Fruit fly (Drosophila melanogaster) whole organism, wandering third instar larva: Measurements from ENCODE around the gene RSG7.

Experiments used
- CG32264 ChIP-seq: fragments of 200-800 bp; sonication (Bioruptor generic); optimal IDR thresholded peaks from 2 replicates; lab custom pipeline; 2016; ENCODE audit warnings: missing biosample characterization, missing genetic modification characterization
- Dfd ChIP-seq: fragments of >200 bp; optimal IDR thresholded peaks from 2 replicates; lab custom pipeline; 2017; ENCODE audit warnings: missing biosample characterization, missing genetic modification characterization
- Dif ChIP-seq: fragments of 200-275, 200-300 bp; sonication (Bioruptor generic); optimal IDR thresholded peaks from 2 replicates; lab custom pipeline; 2018; ENCODE audit warnings: missing biosample characterization, missing genetic modification characterization; ENCODE audit not compliant: partially characterized antibody
- HLH106 ChIP-seq: fragments of 200-800 bp; optimal IDR thresholded peaks from 3 replicates; lab custom pipeline; 2019; ENCODE audit warnings: missing biosample characterization, mild to moderate bottlenecking, missing genetic modification characterization, moderate library complexity
- Hnf4 ChIP-seq: fragments of 200-800 bp; sonication (Bioruptor generic); optimal IDR thresholded peaks from 2 replicates; lab custom pipeline; 2016; ENCODE audit warnings: missing biosample characterization, mild to moderate bottlenecking, missing genetic modification characterization
- Hr78 ChIP-seq: fragments of >200 bp; optimal IDR thresholded peaks from 2 replicates; lab custom pipeline; 2017; ENCODE audit warnings: missing biosample characterization, missing genetic modification characterization
- Jra ChIP-seq: sonication (Bioruptor generic); optimal IDR thresholded peaks from 2 replicates; lab custom pipeline; 2016; ENCODE audit warnings: missing biosample characterization, missing genetic modification characterization
- Mio ChIP-seq: sonication (Bioruptor generic); optimal IDR thresholded peaks from 2 replicates; lab custom pipeline; 2016; ENCODE audit warnings: missing biosample characterization, missing genetic modification characterization
- Myc ChIP-seq: fragments of >200 bp; optimal IDR thresholded peaks from 2 replicates; lab custom pipeline; 2017
- OdsH ChIP-seq: fragments of 200-800 bp; sonication (Bioruptor generic); optimal IDR thresholded peaks from 2 replicates; lab custom pipeline; 2016; ENCODE audit warnings: missing biosample characterization, mild to moderate bottlenecking, missing genetic modification characterization
- Rel ChIP-seq, 2 experiments: fragments of 200-800 bp; sonication (Bioruptor generic) in 1 of 2; optimal IDR thresholded peaks; 2 replicates in 1 of 2; 3 replicates in 1 of 2; lab custom pipeline; 2016 to 2019; ENCODE audit warnings: mild to moderate bottlenecking in 2 of 2, missing biosample characterization in 2 of 2, missing genetic modification characterization in 2 of 2, moderate library complexity in 1 of 2
- Sp1 ChIP-seq: fragments of 200-800 bp; sonication (Bioruptor generic); optimal IDR thresholded peaks from 3 replicates; lab custom pipeline; 2019; ENCODE audit warnings: missing biosample characterization, mild to moderate bottlenecking, missing genetic modification characterization, moderate library complexity
- Vsx2 ChIP-seq: fragments of 200-300, 225-300 bp; sonication (Bioruptor generic); optimal IDR thresholded peaks from 2 replicates; lab custom pipeline; 2018; ENCODE audit warnings: missing biosample characterization, missing genetic modification characterization; ENCODE audit not compliant: partially characterized antibody
- br ChIP-seq: fragments of 200-800 bp; sonication (Bioruptor generic); optimal IDR thresholded peaks from 2 replicates; lab custom pipeline; 2016; ENCODE audit warnings: missing biosample characterization, missing genetic modification characterization
- dl ChIP-seq, 2 experiments: fragments of 175-275, 200-275 bp in 1 of 2; fragments of 200-275 bp in 1 of 2; sonication (Bioruptor generic); optimal IDR thresholded peaks; lab custom pipeline; 2018; ENCODE audit warnings: mild to moderate bottlenecking in 2 of 2, missing biosample characterization in 2 of 2, missing genetic modification characterization in 2 of 2, moderate library complexity in 2 of 2; ENCODE audit not compliant: partially characterized antibody in 2 of 2, insufficient read depth in 1 of 2
- dmrt93B ChIP-seq: fragments of 200-800 bp; sonication (Bioruptor generic); optimal IDR thresholded peaks from 2 replicates; lab custom pipeline; 2018; ENCODE audit warnings: missing biosample characterization, mild to moderate bottlenecking, missing genetic modification characterization
- dsf ChIP-seq: sonication (Bioruptor generic); optimal IDR thresholded peaks from 2 replicates; lab custom pipeline; 2016; ENCODE audit warnings: missing biosample characterization, missing genetic modification characterization, borderline replicate concordance
- ey ChIP-seq: fragments of 200-800 bp; sonication (Bioruptor generic); optimal IDR thresholded peaks from 2 replicates; lab custom pipeline; 2016; ENCODE audit warnings: missing biosample characterization, missing genetic modification characterization
- foxo ChIP-seq, 2 experiments: fragments of 200-800 bp; sonication (Bioruptor generic); optimal IDR thresholded peaks; 2 replicates in 1 of 2; 3 replicates in 1 of 2; lab custom pipeline; 2016 to 2017; ENCODE audit warnings: missing biosample characterization in 2 of 2, missing genetic modification characterization in 2 of 2
- fru ChIP-seq: fragments of 200-800 bp; sonication (Bioruptor generic); optimal IDR thresholded peaks from 3 replicates; lab custom pipeline; 2016; ENCODE audit warnings: missing biosample characterization, mild to moderate bottlenecking, missing genetic modification characterization
- h ChIP-seq: fragments of 200-800 bp; sonication (Bioruptor generic); optimal IDR thresholded peaks from 3 replicates; lab custom pipeline; 2016; ENCODE audit warnings: missing biosample characterization, mild to moderate bottlenecking, missing genetic modification characterization
- lola ChIP-seq: fragments of >200 bp; optimal IDR thresholded peaks from 2 replicates; lab custom pipeline; 2017; ENCODE audit warnings: missing biosample characterization, missing genetic modification characterization
- pan ChIP-seq: fragments of >200 bp; optimal IDR thresholded peaks from 2 replicates; lab custom pipeline; 2017
- psq ChIP-seq: fragments of 200-800 bp; sonication (Bioruptor generic); optimal IDR thresholded peaks from 3 replicates; lab custom pipeline; 2017; ENCODE audit warnings: missing biosample characterization, mild to moderate bottlenecking, missing genetic modification characterization, moderate library complexity
- sage ChIP-seq: fragments of 200-800 bp; sonication (Bioruptor generic); optimal IDR thresholded peaks from 2 replicates; lab custom pipeline; 2016; ENCODE audit warnings: missing biosample characterization, mild to moderate bottlenecking, missing genetic modification characterization
- sv ChIP-seq: fragments of 200-800 bp; sonication (Bioruptor generic); optimal IDR thresholded peaks from 3 replicates; lab custom pipeline; 2016; ENCODE audit warnings: missing biosample characterization, missing genetic modification characterization
- usp ChIP-seq: fragments of >200 bp; optimal IDR thresholded peaks from 2 replicates; lab custom pipeline; 2017; ENCODE audit warnings: missing biosample characterization, missing genetic modification characterization
- woc ChIP-seq: sonication (Bioruptor generic); optimal IDR thresholded peaks from 2 replicates; lab custom pipeline; 2016; ENCODE audit warnings: missing biosample characterization, mild to moderate bottlenecking, missing genetic modification characterization

The RSG7 gene

dm6 chrX:16800530-16801027 lies 43.7 kb downstream of the RSG7 start, which contains the start of the genes CG9132 and CG4789:
Gene CG9132, minus strand, starts transcription at chrX:16800710.
Gene CG4789, plus strand, starts transcription at chrX:16800930.
- TF ChIP-seq Rel (GFP tag; optimal IDR thresholded peaks at IDR 0.05; lab: Kevin White, UChicago) (no peak), Rel (tag; optimal IDR thresholded peaks at IDR 0.05; lab: Kevin White, UChicago) (peak; percentile 11), woc (no peak)

dm6 chrX:16799914-16800313 lies 44.3 kb downstream of the RSG7 start:
- TF ChIP-seq woc: no peak
- no peak for TF ChIP-seq OdsH (GFP tag; lab: Kevin White, UChicago)
- TF ChIP-seq h: peak; percentile 27
- peak; percentile 69 for TF ChIP-seq fru (GFP tag; lab: Kevin White, UChicago)
- peak; percentile 13 for TF ChIP-seq Sp1 (GFP tag; lab: Kevin White, UChicago)
- peak in 1 of 2 experiments; percentile 17 for TF ChIP-seq foxo (GFP tag; optimal IDR thresholded peaks at IDR 0.05; lab: Kevin White, UChicago)
- no peak for TF ChIP-seq Mio (GFP tag; lab: Kevin White, UChicago)
- peak; percentile 3 for TF ChIP-seq CG32264 (GFP tag; lab: Kevin White, UChicago)
- peak; percentile 1 for TF ChIP-seq ey (GFP tag; lab: Kevin White, UChicago)
- no peak for TF ChIP-seq HLH106 (tag; lab: Kevin White, UChicago)
- TF ChIP-seq dmrt93B (GFP tag; lab: Kevin White, UChicago): no peak
- no peak for TF ChIP-seq Rel (GFP tag; optimal IDR thresholded peaks at IDR 0.05; lab: Kevin White, UChicago)
- peak; percentile 72 for TF ChIP-seq Rel (tag; optimal IDR thresholded peaks at IDR 0.05; lab: Kevin White, UChicago)

- TF ChIP-seq dl (GFP tag; optimal IDR thresholded peaks at IDR 0.05; lab: Kevin White, UChicago; ENCODE audit: insufficient read depth in 1 of 2, partially characterized antibody in 2 of 2) (no peak), usp (GFP tag; lab: Kevin White, UChicago) (no peak), pan (no peak), Dif (GFP tag; lab: Kevin White, UChicago) (no peak), Hr78 (no peak), Vsx2 (GFP tag; lab: Kevin White, UChicago) (no peak), Mio (GFP tag; lab: Kevin White, UChicago) (no peak), lola (no peak), fru (GFP tag; lab: Kevin White, UChicago) (no peak)
- TF ChIP-seq, all 38 proteins: peak for 0
Measured at dm6 chrX:16798166-16798565, 46.1 kb downstream of the RSG7 start.

DNA sequence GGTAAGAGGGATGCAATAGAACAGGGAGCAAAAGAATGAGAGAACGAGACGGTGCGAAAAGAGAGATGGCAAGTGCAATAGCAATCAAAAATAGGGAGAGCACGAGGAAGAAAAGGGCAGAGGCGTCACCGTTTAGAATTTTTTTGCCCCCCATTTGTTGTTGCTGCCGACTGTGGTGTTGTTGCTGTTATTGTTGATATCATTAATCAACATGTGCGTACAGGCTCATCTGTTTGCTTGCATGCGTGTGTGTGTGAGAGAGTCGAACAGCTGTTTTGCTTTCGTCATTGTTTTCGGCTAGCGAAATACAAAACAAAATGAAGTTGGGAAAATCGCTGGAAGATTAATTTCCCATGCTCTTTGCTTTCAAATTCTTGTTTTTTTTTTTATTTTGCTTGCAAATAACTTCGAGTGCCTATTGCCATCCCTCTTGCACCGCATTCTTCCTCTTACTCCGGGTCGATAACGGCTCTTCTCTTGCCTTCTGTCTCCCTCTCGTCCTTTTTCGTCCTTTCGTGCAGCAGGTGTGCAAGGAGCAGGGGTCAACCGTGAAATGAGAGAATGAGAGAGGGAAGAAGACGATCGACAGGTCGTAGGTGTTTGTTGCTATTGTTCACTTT lies 51.0 kb downstream of the RSG7 start:
- TF ChIP-seq psq (GFP tag; lab: Kevin White, UChicago) (peak; percentile 55), Dfd (no peak)
- TF ChIP-seq, all 38 proteins: peak for 1

DNA sequence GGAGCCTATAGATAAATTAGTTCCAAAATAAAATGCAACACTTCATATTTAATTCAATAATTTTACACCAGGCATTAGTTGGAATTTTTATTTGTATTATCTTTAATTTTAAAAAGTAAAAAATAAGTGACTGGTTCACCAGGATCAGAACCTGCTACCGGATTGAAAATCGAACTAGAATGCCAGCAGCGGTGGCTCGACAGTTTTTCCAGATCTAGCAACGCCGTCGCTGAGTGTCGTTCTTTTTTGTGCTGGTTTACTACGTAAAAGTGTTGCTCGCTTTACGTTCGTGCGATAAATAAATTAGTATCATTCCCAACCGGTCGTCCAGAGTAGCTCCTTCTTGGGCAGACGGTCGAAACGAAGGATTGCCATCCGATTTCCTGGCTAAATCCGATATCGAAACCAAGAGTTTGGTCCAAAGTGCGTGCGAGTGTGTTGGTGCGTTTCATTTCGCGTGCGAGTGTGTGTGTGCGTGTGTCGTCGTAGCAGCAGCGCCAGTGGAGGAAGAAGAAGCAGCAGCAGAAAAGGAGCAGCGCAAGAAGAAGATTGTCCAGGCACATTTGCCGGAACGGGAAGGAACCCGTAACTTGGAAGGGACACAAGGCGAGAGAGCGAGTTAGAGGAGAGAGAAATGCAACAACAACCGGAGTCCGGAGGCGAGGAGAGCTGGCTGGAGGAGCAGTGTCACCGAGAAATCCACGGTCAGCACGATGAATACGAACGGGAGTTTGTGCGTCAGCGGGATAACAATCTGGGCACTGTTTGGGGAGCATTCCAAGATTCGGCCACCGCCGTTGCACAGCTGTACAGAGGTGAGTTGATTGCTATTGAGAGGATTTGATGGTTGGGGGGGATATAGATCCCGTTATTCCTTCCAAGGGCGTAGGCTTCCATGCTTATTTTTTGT lies 52.1 kb downstream of the RSG7 start, which contains the start of gene CG4768:
CG4768 (plus strand) TSS at position 200 of the 910 bp plus-strand sequence.
- TF ChIP-seq sage (GFP tag; lab: Kevin White, UChicago): no peak
- no peak for TF ChIP-seq Dif (GFP tag; lab: Kevin White, UChicago)
- no peak for TF ChIP-seq Myc
- TF ChIP-seq dl (GFP tag; optimal IDR thresholded peaks at IDR 0.05; lab: Kevin White, UChicago; ENCODE audit: insufficient read depth in 1 of 2, partially characterized antibody in 2 of 2): no peak
- TF ChIP-seq Rel (GFP tag; optimal IDR thresholded peaks at IDR 0.05; lab: Kevin White, UChicago): no peak
- peak; percentile 9 for TF ChIP-seq Rel (tag; optimal IDR thresholded peaks at IDR 0.05; lab: Kevin White, UChicago)
- TF ChIP-seq dsf (GFP tag; lab: Kevin White, UChicago): no peak
- no peak for TF ChIP-seq Jra
- peak; percentile 13 for TF ChIP-seq Sp1 (GFP tag; lab: Kevin White, UChicago)
- TF ChIP-seq sv (GFP tag; lab: Kevin White, UChicago): no peak
- TF ChIP-seq Hnf4 (GFP tag; lab: Kevin White, UChicago): no peak
- peak; percentile 34 for TF ChIP-seq woc
- TF ChIP-seq br: no peak
- TF ChIP-seq, all 38 proteins: peak for 3
